Fruit fly (Drosophila melanogaster) whole organism, embryonic: ENCODE measurements around the gene Agpat4.
A peak's percentile ranks its signal among the peaks of the same experiment; 100 is the strongest.

Experiments used
- BEAF-32 ChIP-seq: fragments of 200-800 bp; sonication (Bioruptor generic); optimal IDR thresholded peaks from 3 replicates; lab custom pipeline; 2017; ENCODE audit warnings: missing biosample characterization, missing genetic modification characterization, mild to moderate bottlenecking, moderate library complexity, missing genetic modification reagents
- CG10274 ChIP-seq: fragments of 200-800 bp; sonication (Bioruptor generic); optimal IDR thresholded peaks from 3 replicates; lab custom pipeline; 2017; ENCODE audit warnings: missing biosample characterization, mild to moderate bottlenecking, missing genetic modification characterization
- CG10462 ChIP-seq: fragments of 200-800 bp; sonication (Bioruptor generic); optimal IDR thresholded peaks from 2 replicates; lab custom pipeline; 2016; ENCODE audit warnings: missing biosample characterization, missing genetic modification characterization
- CG10565 ChIP-seq: fragments of 200-800 bp; sonication (Bioruptor generic); optimal IDR thresholded peaks from 3 replicates; lab custom pipeline; 2016; ENCODE audit warnings: missing biosample characterization, mild to moderate bottlenecking, missing genetic modification characterization
- CG10654 ChIP-seq: fragments of 200-800 bp; sonication (Bioruptor generic); optimal IDR thresholded peaks from 2 replicates; lab custom pipeline; 2016; ENCODE audit warnings: missing biosample characterization, missing genetic modification characterization
- CG12236 ChIP-seq: fragments of 200-800 bp; sonication (Bioruptor generic); optimal IDR thresholded peaks from 2 replicates; lab custom pipeline; 2016; ENCODE audit warnings: missing biosample characterization, missing genetic modification characterization
- CG12942 ChIP-seq: fragments of 200-800 bp; sonication (Bioruptor generic); optimal IDR thresholded peaks from 3 replicates; lab custom pipeline; 2016; ENCODE audit warnings: missing biosample characterization, missing genetic modification characterization
- CG13296 ChIP-seq: fragments of 200-800 bp; sonication (Bioruptor generic); optimal IDR thresholded peaks from 3 replicates; lab custom pipeline; 2018; ENCODE audit warnings: missing biosample characterization, mild to moderate bottlenecking, missing genetic modification characterization
- CG1603 ChIP-seq: fragments of 200-800 bp; sonication (Bioruptor generic); optimal IDR thresholded peaks from 2 replicates; lab custom pipeline; 2019; ENCODE audit warnings: missing biosample characterization, mild to moderate bottlenecking, missing genetic modification characterization, moderate library complexity
- CG16863 ChIP-seq: fragments of 200-800 bp; sonication (Bioruptor generic); optimal IDR thresholded peaks from 3 replicates; lab custom pipeline; 2016; ENCODE audit warnings: missing biosample characterization, missing genetic modification characterization
- CG2678 ChIP-seq: fragments of 200-800 bp; sonication (Bioruptor generic); optimal IDR thresholded peaks from 3 replicates; lab custom pipeline; 2019; ENCODE audit warnings: missing biosample characterization, mild to moderate bottlenecking, missing genetic modification characterization, moderate library complexity
- CG7357 ChIP-seq: fragments of 200-800 bp; sonication (Bioruptor generic); IDR thresholded peaks from 3 replicates; pipeline ENCODE4 v1.3.6; 2022; ENCODE audit warnings: missing biosample characterization, missing genetic modification characterization
- CG9609 ChIP-seq: fragments of 200-800 bp; sonication (Bioruptor generic); optimal IDR thresholded peaks from 3 replicates; lab custom pipeline; 2016; ENCODE audit warnings: missing biosample characterization, missing genetic modification characterization
- CG9817 ChIP-seq: fragments of 200-800 bp; sonication (Bioruptor generic); optimal IDR thresholded peaks from 2 replicates; lab custom pipeline; 2018; ENCODE audit warnings: missing biosample characterization, mild to moderate bottlenecking, missing genetic modification characterization, moderate library complexity
- CoRest ChIP-seq: fragments of 200-800 bp; sonication (Bioruptor generic); optimal IDR thresholded peaks from 3 replicates; lab custom pipeline; 2018; ENCODE audit warnings: missing biosample characterization, mild to moderate bottlenecking, missing genetic modification characterization, moderate library complexity
- D19A ChIP-seq: fragments of 200-800 bp; optimal IDR thresholded peaks from 3 replicates; lab custom pipeline; 2019; ENCODE audit warnings: missing biosample characterization, mild to moderate bottlenecking, missing genetic modification characterization, moderate library complexity
- Dip3 ChIP-seq: fragments of 200-800 bp; sonication (Bioruptor generic); optimal IDR thresholded peaks from 3 replicates; lab custom pipeline; 2016; ENCODE audit warnings: missing biosample characterization, missing genetic modification characterization
- Doc3 ChIP-seq: fragments of 200-800 bp; sonication (Bioruptor generic); IDR thresholded peaks from 3 replicates; pipeline ENCODE4 v1.3.6; 2022; ENCODE audit warnings: missing biosample characterization, missing genetic modification characterization; ENCODE audit not compliant: partially characterized antibody
- E2f2 ChIP-seq: fragments of 200-800 bp; sonication (Bioruptor generic); IDR thresholded peaks from 2 replicates; pipeline ENCODE4 v1.3.6; 2022; ENCODE audit warnings: missing biosample characterization, missing genetic modification characterization
- Eip74EF ChIP-seq, 2 experiments: fragments of 200-800 bp in 1 of 2; fragments of >200 bp in 1 of 2; sonication (Bioruptor generic) in 1 of 2; optimal IDR thresholded peaks; 2 replicates each; lab custom pipeline; 2017 to 2019; ENCODE audit warnings: missing biosample characterization in 2 of 2, missing genetic modification characterization in 2 of 2, mild to moderate bottlenecking in 1 of 2, moderate library complexity in 1 of 2
- Elba2 ChIP-seq: fragments of 200-800 bp; sonication (Bioruptor generic); optimal IDR thresholded peaks from 3 replicates; lab custom pipeline; 2016; ENCODE audit warnings: missing biosample characterization, missing genetic modification characterization
- Gug ChIP-seq: fragments of 200-800 bp; sonication (Bioruptor generic); IDR thresholded peaks from 4 replicates; pipeline ENCODE4 v1.3.6; 2022; ENCODE audit warnings: missing biosample characterization, missing genetic modification characterization
- H15 ChIP-seq: fragments of 200-800 bp; sonication (Bioruptor generic); IDR thresholded peaks from 3 replicates; pipeline ENCODE4 v1.3.6; 2022; ENCODE audit warnings: missing biosample characterization, missing genetic modification characterization
- Hey ChIP-seq: fragments of 200-800 bp; sonication (Bioruptor generic); optimal IDR thresholded peaks from 3 replicates; lab custom pipeline; 2018; ENCODE audit warnings: missing biosample characterization, mild to moderate bottlenecking, missing genetic modification characterization
- Hr78 ChIP-seq, 2 experiments: fragments of 200-800 bp in 1 of 2; fragments of >200 bp in 1 of 2; sonication (Bioruptor generic) in 1 of 2; optimal IDR thresholded peaks; 2 replicates each; lab custom pipeline; 2017 to 2019; ENCODE audit warnings: missing biosample characterization in 2 of 2, missing genetic modification characterization in 2 of 2, mild to moderate bottlenecking in 1 of 2, moderate library complexity in 1 of 2
- Lhr ChIP-seq: fragments of 200-800 bp; sonication (Bioruptor generic); optimal IDR thresholded peaks from 3 replicates; lab custom pipeline; 2017; ENCODE audit warnings: mild to moderate bottlenecking, missing biosample characterization, missing genetic modification reagents, missing genetic modification characterization
- MBD-R2 ChIP-seq: fragments of 200-800 bp; sonication (Bioruptor generic); IDR thresholded peaks from 2 replicates; pipeline ENCODE4 v1.3.6; 2022; ENCODE audit warnings: missing biosample characterization, missing genetic modification characterization
- Pdp1 ChIP-seq, 2 experiments: fragments of 200-800 bp; sonication (Bioruptor generic); optimal IDR thresholded peaks; 3 replicates each; lab custom pipeline; 2016; ENCODE audit warnings: missing biosample characterization in 2 of 2, missing genetic modification characterization in 2 of 2, mild to moderate bottlenecking in 1 of 2, moderate library complexity in 1 of 2
- Sin3A ChIP-seq: fragments of >200 bp; optimal IDR thresholded peaks from 2 replicates; lab custom pipeline; 2018
- Spps ChIP-seq: fragments of 200-800 bp; sonication (Bioruptor generic); optimal IDR thresholded peaks from 2 replicates; lab custom pipeline; 2018; ENCODE audit warnings: missing biosample characterization, mild to moderate bottlenecking, missing genetic modification characterization
- Usf ChIP-seq: fragments of 200-800 bp; sonication (Bioruptor generic); optimal IDR thresholded peaks from 2 replicates; lab custom pipeline; 2017; ENCODE audit warnings: missing genotype, missing biosample characterization, missing genetic modification characterization
- ash1 ChIP-seq: fragments of 200-800 bp; sonication (Bioruptor generic); optimal IDR thresholded peaks from 2 replicates; lab custom pipeline; 2018; ENCODE audit warnings: missing biosample characterization, mild to moderate bottlenecking, missing genetic modification characterization
- bsh ChIP-seq, 2 experiments: fragments of 200-800 bp; sonication (Bioruptor generic); optimal IDR thresholded peaks; 2 replicates each; lab custom pipeline; 2017 to 2018; ENCODE audit warnings: mild to moderate bottlenecking in 2 of 2, missing biosample characterization in 2 of 2, missing genetic modification characterization in 2 of 2, moderate library complexity in 1 of 2
- dmrt99B ChIP-seq: fragments of 200-800 bp; sonication (Bioruptor generic); optimal IDR thresholded peaks from 2 replicates; lab custom pipeline; 2018; ENCODE audit warnings: missing biosample characterization, mild to moderate bottlenecking, missing genetic modification characterization, moderate library complexity
- en ChIP-seq: fragments of 200-800 bp; sonication (Bioruptor generic); optimal IDR thresholded peaks from 2 replicates; lab custom pipeline; 2016; ENCODE audit warnings: missing biosample characterization, missing genetic modification characterization
- gcm ChIP-seq: fragments of 200-800 bp; sonication (Bioruptor generic); optimal IDR thresholded peaks from 2 replicates; lab custom pipeline; 2019; ENCODE audit warnings: missing biosample characterization, mild to moderate bottlenecking, missing genetic modification characterization, moderate library complexity
- inv ChIP-seq: fragments of 200-800 bp; sonication (Bioruptor generic); IDR thresholded peaks from 2 replicates; pipeline ENCODE4 v1.3.6; 2022; ENCODE audit warnings: missing biosample characterization, missing genetic modification characterization; ENCODE audit not compliant: partially characterized antibody
- knrl ChIP-seq: fragments of 200-800 bp; sonication (Bioruptor generic); IDR thresholded peaks from 3 replicates; pipeline ENCODE4 v1.3.6; 2022; ENCODE audit warnings: missing biosample characterization, missing genetic modification characterization; ENCODE audit not compliant: partially characterized antibody
- lab ChIP-seq: fragments of 200-800 bp; sonication (Bioruptor generic); optimal IDR thresholded peaks from 3 replicates; lab custom pipeline; 2017; ENCODE audit warnings: missing biosample characterization, missing genetic modification characterization, mild to moderate bottlenecking, moderate library complexity, missing genetic modification reagents
- lilli ChIP-seq: fragments of 200-800 bp; sonication (Bioruptor generic); optimal IDR thresholded peaks from 3 replicates; lab custom pipeline; 2016; ENCODE audit warnings: missing biosample characterization, missing genetic modification characterization
- luna ChIP-seq: fragments of 200-800 bp; sonication (Bioruptor generic); optimal IDR thresholded peaks from 2 replicates; lab custom pipeline; 2016; ENCODE audit warnings: missing biosample characterization, missing genetic modification characterization
- nau ChIP-seq: fragments of 200-800 bp; sonication (Bioruptor generic); optimal IDR thresholded peaks from 3 replicates; lab custom pipeline; 2017; ENCODE audit warnings: missing biosample characterization, mild to moderate bottlenecking, missing genetic modification characterization, missing genetic modification reagents
- nom ChIP-seq: fragments of 200-800 bp; sonication (Bioruptor generic); optimal IDR thresholded peaks from 2 replicates; lab custom pipeline; 2017; ENCODE audit warnings: missing biosample characterization, missing genetic modification characterization, mild to moderate bottlenecking, moderate library complexity, missing genetic modification reagents
- onecut ChIP-seq: fragments of 200-800 bp; sonication (Bioruptor generic); IDR thresholded peaks from 2 replicates; pipeline ENCODE4 v1.3.6; 2022; ENCODE audit warnings: missing biosample characterization, missing genetic modification characterization
- pum ChIP-seq: fragments of 200-800 bp; sonication (Bioruptor generic); optimal IDR thresholded peaks from 2 replicates; lab custom pipeline; 2016; ENCODE audit warnings: missing biosample characterization, missing genetic modification characterization
- sob ChIP-seq: fragments of 200-800 bp; sonication (Bioruptor generic); IDR thresholded peaks from 2 replicates; pipeline ENCODE4 v1.3.6; 2022; ENCODE audit warnings: missing biosample characterization, missing genetic modification characterization
- stwl ChIP-seq: fragments of 200-800 bp; sonication (Bioruptor generic); optimal IDR thresholded peaks from 3 replicates; lab custom pipeline; 2018; ENCODE audit warnings: missing biosample characterization, mild to moderate bottlenecking, missing genetic modification characterization, moderate library complexity
- toy ChIP-seq: fragments of 200-800 bp; sonication (Bioruptor generic); IDR thresholded peaks from 2 replicates; pipeline ENCODE4 v1.3.6; 2022; ENCODE audit warnings: missing biosample characterization, missing genetic modification characterization

Agpat4 gene

dm6 chr3L:16385880-16386584 lies 4.7 kb upstream of the Agpat4 start, which contains the start of the genes Agpat3 and RAF2 (continued):
- TF ChIP-seq Hey (no peak), CG10462 (no peak), nau (GFP tag; lab: Kevin White, UChicago) (no peak), inv (no peak), MBD-R2 (GFP tag; lab: Robert Waterston, UW) (peak; percentile 25), Gug (GFP tag; lab: Robert Waterston, UW) (peak; percentile 31; the same call in 1 of the 4 replicates), CG12236 (GFP tag; lab: Kevin White, UChicago) (no peak), knrl (no peak), E2f2 (GFP tag; lab: Robert Waterston, UW) (peak; percentile 31; the same call in 1 of the 2 replicates), Pdp1 (GFP tag; optimal IDR thresholded peaks at IDR 0.05; lab: Kevin White, UChicago) (no peak), dmrt99B (peak; percentile 37), luna (no peak), gcm (GFP tag; lab: Kevin White, UChicago) (no peak), CG10274 (GFP tag; lab: Kevin White, UChicago) (no peak), CG16863 (GFP tag; lab: Kevin White, UChicago) (no peak), CG10565 (GFP tag; lab: Kevin White, UChicago) (no peak), Hr78 (GFP tag; optimal IDR thresholded peaks at IDR 0.05; lab: Kevin White, UChicago) (no peak), CG2678 (peak; percentile 50), Sin3A (lab: Kevin White, UChicago) (peak; percentile 3), Dip3 (GFP tag; lab: Kevin White, UChicago) (no peak), toy (GFP tag; lab: Robert Waterston, UW) (no peak), CG9609 (GFP tag; lab: Kevin White, UChicago) (no peak), BEAF-32 (GFP tag; lab: Kevin White, UChicago) (peak; percentile 37), en (GFP tag; lab: Kevin White, UChicago) (no peak), lab (GFP tag; lab: Kevin White, UChicago) (no peak), sob (peak; percentile 54; the same call in 1 of the 2 replicates), CG13296 (GFP tag; lab: Kevin White, UChicago) (no peak), ash1 (GFP tag; lab: Kevin White, UChicago) (no peak), onecut (no peak), nom (GFP tag; lab: Kevin White, UChicago) (no peak), Elba2 (GFP tag; lab: Kevin White, UChicago) (no peak), Doc3 (no peak), CG10654 (GFP tag; lab: Kevin White, UChicago) (peak; percentile 12), stwl (tag; lab: Kevin White, UChicago) (peak; percentile 24), CG1603 (tag; lab: Kevin White, UChicago) (peak; percentile 17), Lhr (GFP tag; lab: Kevin White, UChicago) (peak; percentile 22), Spps (no peak), H15 (GFP tag; lab: Robert Waterston, UW) (0 out of 3 replicates have a peak, but pooled peaks have one; percentile 13), Eip74EF (GFP tag; optimal IDR thresholded peaks at IDR 0.05; lab: Kevin White, UChicago) (no peak), D19A (tag; lab: Kevin White, UChicago) (peak; percentile 31), bsh (GFP tag; optimal IDR thresholded peaks at IDR 0.05; lab: Kevin White, UChicago) (peak in 1 of 2 experiments; percentile 35), lilli (peak; percentile 56), CG12942 (no peak), CG9817 (tag; lab: Kevin White, UChicago) (peak; percentile 50), CG7357 (peak; percentile 68; the same call in 2 of the 3 replicates), pum (GFP tag; lab: Kevin White, UChicago) (no peak), Usf (GFP tag; lab: Kevin White, UChicago) (no peak), CoRest (tag; lab: Kevin White, UChicago) (peak; percentile 75)
